Worm (Caenorhabditis elegans) whole organism, L3 larva: Measurements from ENCODE around the gene K06H7.1.

Experiments used
- R02D3.7 ChIP-seq: fragments of 150-350 bp; optimal IDR thresholded peaks from 2 replicates; lab custom pipeline; 2014; ENCODE audit warnings: missing biosample characterization, missing genetic modification characterization
- ZK546.5 ChIP-seq: sonication (generic microtip); optimal IDR thresholded peaks from 2 replicates; lab custom pipeline; 2017; ENCODE audit warnings: missing biosample characterization, missing genetic modification characterization
- aly-2 ChIP-seq: fragments of 150-350 bp; optimal IDR thresholded peaks from 2 replicates; lab custom pipeline; 2014; ENCODE audit warnings: missing biosample characterization, missing genetic modification characterization
- ama-1 ChIP-seq: fragments of 150-350 bp; optimal IDR thresholded peaks from 2 replicates; lab custom pipeline; 2018
- ceh-16 ChIP-seq: sonication (generic microtip); optimal IDR thresholded peaks from 2 replicates; lab custom pipeline; 2017; ENCODE audit warnings: missing biosample characterization, missing genetic modification characterization
- ceh-28 ChIP-seq: fragments of 150-350 bp; optimal IDR thresholded peaks from 2 replicates; lab custom pipeline; 2014; ENCODE audit warnings: missing biosample characterization, missing genetic modification reagents, missing genetic modification characterization
- ceh-82 ChIP-seq: fragments of 150-350 bp; optimal IDR thresholded peaks from 2 replicates; lab custom pipeline; 2014; ENCODE audit warnings: missing biosample characterization, missing genetic modification characterization
- ceh-9 ChIP-seq: sonication (generic microtip); optimal IDR thresholded peaks from 2 replicates; lab custom pipeline; 2018; ENCODE audit warnings: missing biosample characterization, missing genetic modification characterization
- daf-12 ChIP-seq: fragments of 150-350 bp; optimal IDR thresholded peaks from 2 replicates; lab custom pipeline; 2014; ENCODE audit warnings: missing biosample characterization, missing genetic modification reagents, missing genetic modification characterization
- egl-27 ChIP-seq: sonication (generic microtip); optimal IDR thresholded peaks from 4 replicates; lab custom pipeline; 2017; ENCODE audit warnings: missing biosample characterization, missing genetic modification reagents, missing genetic modification characterization
- egl-5 ChIP-seq: fragments of 150-350 bp; optimal IDR thresholded peaks from 2 replicates; lab custom pipeline; 2017; ENCODE audit warnings: missing biosample characterization, missing genetic modification reagents, missing genetic modification characterization, inconsistent platforms
- elt-1 ChIP-seq: fragments of 150-350 bp; optimal IDR thresholded peaks from 2 replicates; lab custom pipeline; 2014; ENCODE audit warnings: missing biosample characterization, missing genetic modification characterization
- elt-2 ChIP-seq: sonication (generic microtip); optimal IDR thresholded peaks from 2 replicates; lab custom pipeline; 2016; ENCODE audit warnings: missing genetic modification reagents, mild to moderate bottlenecking, missing genetic modification characterization, missing compliant biosample characterization
- elt-3 ChIP-seq, 3 experiments: fragments of 150-350 bp in 1 of 3; sonication (generic microtip) in 2 of 3; optimal IDR thresholded peaks; 2 replicates in 2 of 3; 4 replicates in 1 of 3; lab custom pipeline; 2014 to 2017; ENCODE audit warnings: missing biosample characterization in 3 of 3, missing genetic modification characterization in 3 of 3
- eor-1 ChIP-seq, 2 experiments: fragments of 150-350 bp; optimal IDR thresholded peaks; 2 replicates each; lab custom pipeline; 2014 to 2018; ENCODE audit warnings: missing biosample characterization in 2 of 2, missing genetic modification characterization in 2 of 2
- fkh-10 ChIP-seq: sonication (generic microtip); optimal IDR thresholded peaks from 2 replicates; lab custom pipeline; 2017; ENCODE audit warnings: missing biosample characterization, missing genetic modification reagents, missing genetic modification characterization
- fkh-2 ChIP-seq: fragments of 150-350 bp; optimal IDR thresholded peaks from 2 replicates; lab custom pipeline; 2014; ENCODE audit warnings: missing biosample characterization, missing genetic modification reagents, missing genetic modification characterization
- fos-1 ChIP-seq: fragments of 150-350 bp; optimal IDR thresholded peaks from 2 replicates; lab custom pipeline; 2014; ENCODE audit warnings: missing biosample characterization, missing genetic modification characterization
- hmg-11 ChIP-seq: sonication (generic microtip); optimal IDR thresholded peaks from 2 replicates; lab custom pipeline; 2016; ENCODE audit warnings: missing genetic modification characterization, missing compliant biosample characterization
- jun-1 ChIP-seq: fragments of 150-350 bp; optimal IDR thresholded peaks from 2 replicates; lab custom pipeline; 2014; ENCODE audit warnings: missing biosample characterization, missing genetic modification reagents, missing genetic modification characterization
- lin-15B ChIP-seq: fragments of 150-350 bp; optimal IDR thresholded peaks from 2 replicates; lab custom pipeline; 2014; ENCODE audit warnings: missing biosample characterization, missing genetic modification characterization
- lin-39 ChIP-seq: fragments of 150-350 bp; optimal IDR thresholded peaks from 2 replicates; lab custom pipeline; 2018; ENCODE audit warnings: missing biosample characterization, missing genetic modification reagents, missing genetic modification characterization
- lsy-12 ChIP-seq: sonication (generic microtip); optimal IDR thresholded peaks from 2 replicates; lab custom pipeline; 2016; ENCODE audit warnings: mild to moderate bottlenecking, missing genetic modification characterization, missing compliant biosample characterization
- mdl-1 ChIP-seq: fragments of 150-350 bp; optimal IDR thresholded peaks from 2 replicates; lab custom pipeline; 2014; ENCODE audit warnings: missing biosample characterization, missing genetic modification characterization
- mml-1 ChIP-seq: fragments of 150-350 bp; sonication (generic microtip); optimal IDR thresholded peaks from 3 replicates; lab custom pipeline; 2014; ENCODE audit warnings: missing biosample characterization, missing genetic modification characterization
- nfya-1 ChIP-seq: sonication (generic microtip); optimal IDR thresholded peaks from 2 replicates; lab custom pipeline; 2017; ENCODE audit warnings: missing genetic modification characterization, mild to moderate bottlenecking, missing compliant biosample characterization, antibody characterized with exemption, moderate library complexity; ENCODE audit not compliant: insufficient read depth
- nhr-11 ChIP-seq: fragments of 150-350 bp; optimal IDR thresholded peaks from 2 replicates; lab custom pipeline; 2014; ENCODE audit warnings: missing biosample characterization, missing genetic modification characterization
- nhr-12 ChIP-seq: fragments of 150-350 bp; optimal IDR thresholded peaks from 2 replicates; lab custom pipeline; 2014; ENCODE audit warnings: missing biosample characterization, missing genetic modification characterization
- nhr-23 ChIP-seq: fragments of 150-350 bp; optimal IDR thresholded peaks from 2 replicates; lab custom pipeline; 2014; ENCODE audit warnings: missing biosample characterization, missing genetic modification reagents, missing genetic modification characterization
- nhr-237 ChIP-seq: fragments of 150-350 bp; optimal IDR thresholded peaks from 2 replicates; lab custom pipeline; 2014; ENCODE audit warnings: missing biosample characterization, missing genetic modification characterization
- nhr-25 ChIP-seq: sonication (generic microtip); optimal IDR thresholded peaks from 2 replicates; lab custom pipeline; 2017; ENCODE audit warnings: missing biosample characterization, missing genetic modification characterization
- nhr-28 ChIP-seq: fragments of 150-350 bp; optimal IDR thresholded peaks from 2 replicates; lab custom pipeline; 2014; ENCODE audit warnings: missing biosample characterization, missing genetic modification characterization
- nhr-43 ChIP-seq: sonication (generic microtip); optimal IDR thresholded peaks from 2 replicates; lab custom pipeline; 2016; ENCODE audit warnings: mild to moderate bottlenecking, missing genetic modification characterization, missing compliant biosample characterization; ENCODE audit not compliant: poor library complexity, severe bottlenecking
- nhr-67 ChIP-seq: fragments of 150-350 bp; optimal IDR thresholded peaks from 2 replicates; lab custom pipeline; 2014; ENCODE audit warnings: missing biosample characterization, missing genetic modification characterization
- nhr-76 ChIP-seq: fragments of 150-350 bp; sonication (generic microtip); optimal IDR thresholded peaks from 5 replicates; lab custom pipeline; 2014; ENCODE audit warnings: missing biosample characterization, missing genetic modification characterization
- nhr-77 ChIP-seq: fragments of 150-350 bp; optimal IDR thresholded peaks from 2 replicates; lab custom pipeline; 2014; ENCODE audit warnings: missing biosample characterization, missing genetic modification characterization
- pha-4 ChIP-seq: fragments of 150-350 bp; optimal IDR thresholded peaks from 2 replicates; lab custom pipeline; 2014; ENCODE audit warnings: missing biosample characterization, missing genetic modification reagents, missing genetic modification characterization
- pqm-1 ChIP-seq: fragments of 150-350 bp; optimal IDR thresholded peaks from 2 replicates; lab custom pipeline; 2017; ENCODE audit warnings: missing biosample characterization, missing genetic modification characterization, inconsistent platforms
- sea-2 ChIP-seq: fragments of 150-350 bp; sonication (generic microtip); optimal IDR thresholded peaks from 4 replicates; lab custom pipeline; 2014; ENCODE audit warnings: missing biosample characterization, missing genetic modification reagents, missing genetic modification characterization
- skn-1 ChIP-seq: fragments of 150-350 bp; optimal IDR thresholded peaks from 2 replicates; lab custom pipeline; 2014; ENCODE audit warnings: missing biosample characterization, missing genetic modification characterization
- snpc-4 ChIP-seq: fragments of 150-350 bp; optimal IDR thresholded peaks from 2 replicates; lab custom pipeline; 2014; ENCODE audit warnings: missing biosample characterization, missing genetic modification characterization
- tbx-2 ChIP-seq: sonication (generic microtip); optimal IDR thresholded peaks from 2 replicates; lab custom pipeline; 2016; ENCODE audit warnings: mild to moderate bottlenecking, missing genetic modification characterization, missing compliant biosample characterization
- unc-39 ChIP-seq: sonication (generic microtip); optimal IDR thresholded peaks from 4 replicates; lab custom pipeline; 2017; ENCODE audit warnings: missing biosample characterization, missing genetic modification characterization
- unc-62 ChIP-seq: fragments of 150-350 bp; sonication (generic microtip); optimal IDR thresholded peaks from 4 replicates; lab custom pipeline; 2014; ENCODE audit warnings: missing biosample characterization, missing genetic modification reagents, missing genetic modification characterization
- zag-1 ChIP-seq: fragments of 150-350 bp; optimal IDR thresholded peaks from 2 replicates; lab custom pipeline; 2014; ENCODE audit warnings: missing biosample characterization, missing genetic modification characterization
- ztf-11 ChIP-seq: fragments of 150-350 bp; optimal IDR thresholded peaks from 2 replicates; lab custom pipeline; 2014; ENCODE audit warnings: missing biosample characterization, missing genetic modification characterization
- ztf-4 ChIP-seq: fragments of 150-350 bp; optimal IDR thresholded peaks from 2 replicates; lab custom pipeline; 2014; ENCODE audit warnings: missing biosample characterization, missing genetic modification characterization

The K06H7.1 gene

DNA sequence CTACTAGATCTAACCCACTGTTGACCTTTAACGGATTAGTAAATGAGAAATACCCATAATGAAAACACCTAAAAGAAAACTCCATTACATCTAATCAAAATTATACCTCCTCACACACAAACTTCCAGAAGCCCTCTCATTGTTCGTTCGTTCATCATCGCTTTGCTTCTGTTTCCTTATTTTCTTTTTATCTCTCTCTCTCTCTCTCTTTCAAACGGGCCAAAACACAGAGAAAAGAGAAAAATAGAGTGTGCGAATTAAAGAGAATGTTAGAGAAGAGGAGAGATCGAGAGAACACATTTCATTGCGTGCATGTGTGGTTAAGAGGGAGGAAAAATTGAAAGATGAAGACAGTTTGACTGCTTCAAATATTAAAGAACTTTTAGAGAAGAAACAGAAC is 25.2 kb downstream of the K06H7.1 start (continued):
- TF ChIP-seq egl-5 (tag; lab: Kevin White, UChicago), result peak; percentile 89
- TF ChIP-seq fos-1 (tag; lab: Kevin White, UChicago), result no peak
- TF ChIP-seq unc-39 (tag; lab: Kevin White, UChicago), result no peak
- TF ChIP-seq egl-27 (tag; lab: Kevin White, UChicago), result no peak
- TF ChIP-seq eor-1 (tag; optimal IDR thresholded peaks at IDR 0.05; lab: Kevin White, UChicago), result no peak
- no peak for TF ChIP-seq tbx-2 (tag; lab: Kevin White, UChicago)
- TF ChIP-seq ZK546.5, result no peak
- peak; percentile 79 for TF ChIP-seq pha-4 (tag; lab: Kevin White, UChicago)
- peak; percentile 48 for TF ChIP-seq elt-2 (tag; lab: Kevin White, UChicago)
- TF ChIP-seq mdl-1 (tag; lab: Kevin White, UChicago), result peak; percentile 31

DNA sequence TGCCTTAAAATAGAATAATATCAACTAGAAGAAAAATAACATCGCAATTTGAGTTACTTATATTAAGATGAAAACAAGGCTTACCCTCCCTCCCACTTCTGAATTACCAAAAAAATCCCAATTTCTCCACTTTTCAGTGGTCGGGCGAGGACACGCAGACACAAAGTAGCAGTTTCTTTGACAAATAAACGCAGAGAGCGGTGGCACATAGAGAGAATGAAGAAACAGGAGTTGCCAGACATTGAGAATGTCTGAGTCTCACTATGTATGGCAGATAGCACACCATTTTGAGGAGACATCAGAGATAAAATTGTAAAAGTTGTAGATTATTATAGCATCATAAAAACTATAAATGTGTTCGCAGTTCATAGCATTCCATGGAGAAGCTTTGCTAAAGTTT is 26.1 kb downstream of the K06H7.1 start:
- TF ChIP-seq nhr-11 (tag; lab: Kevin White, UChicago) (no peak), nhr-12 (tag; lab: Kevin White, UChicago) (no peak), ceh-9 (tag; lab: Kevin White, UChicago) (no peak), elt-2 (tag; lab: Kevin White, UChicago) (peak; percentile 52), daf-12 (tag; lab: Kevin White, UChicago) (no peak), nhr-25 (tag; lab: Kevin White, UChicago) (peak; percentile 64), lin-39 (peak; percentile 43), snpc-4 (no peak), nhr-77 (tag; lab: Kevin White, UChicago) (peak; percentile 6), elt-1 (tag; lab: Kevin White, UChicago) (no peak), aly-2 (no peak), mml-1 (no peak), zag-1 (tag; lab: Kevin White, UChicago) (no peak), nhr-67 (tag; lab: Kevin White, UChicago) (no peak), lin-15B (peak; percentile 20), unc-39 (tag; lab: Kevin White, UChicago) (no peak), fkh-10 (GFP tag; lab: Kevin White, UChicago) (no peak), skn-1 (tag; lab: Kevin White, UChicago) (peak; percentile 24), nhr-28 (tag; lab: Kevin White, UChicago) (no peak), ama-1 (lab: Kevin White, UChicago) (no peak), fos-1 (tag; lab: Kevin White, UChicago) (no peak), nfya-1 (tag; lab: Kevin White, UChicago) (peak; percentile 76), tbx-2 (tag; lab: Kevin White, UChicago) (no peak), hmg-11 (peak; percentile 65), mdl-1 (tag; lab: Kevin White, UChicago) (peak; percentile 6), egl-5 (tag; lab: Kevin White, UChicago) (peak; percentile 68), eor-1 (tag; optimal IDR thresholded peaks at IDR 0.05; lab: Kevin White, UChicago) (no peak), unc-62 (no peak), sea-2 (GFP tag; lab: Kevin White, UChicago) (no peak), ceh-82 (no peak), ceh-28 (tag; lab: Kevin White, UChicago) (peak; percentile 23), jun-1 (peak; percentile 1), ztf-11 (tag; lab: Kevin White, UChicago) (no peak), ceh-16 (tag; lab: Kevin White, UChicago) (no peak), nhr-76 (tag; lab: Kevin White, UChicago) (no peak), egl-27 (tag; lab: Kevin White, UChicago) (no peak), nhr-43 (no peak), R02D3.7 (tag; lab: Kevin White, UChicago) (no peak), pqm-1 (peak; percentile 49), lsy-12 (tag; lab: Kevin White, UChicago) (no peak), fkh-2 (tag; lab: Kevin White, UChicago) (no peak), pha-4 (tag; lab: Kevin White, UChicago) (peak; percentile 84), nhr-23 (tag; lab: Kevin White, UChicago) (peak; percentile 35), ztf-4 (tag; lab: Kevin White, UChicago) (no peak), nhr-237 (tag; lab: Kevin White, UChicago) (no peak), ZK546.5 (no peak), elt-3 (tag; optimal IDR thresholded peaks at IDR 0.05; lab: Kevin White, UChicago) (no peak)
- TF ChIP-seq, all 47 proteins: peak for 15
